Fruit fly (Drosophila melanogaster) whole organism, embryonic: ENCODE data around the gene Or67b.
A peak's percentile ranks its signal among the peaks of the same experiment; 100 is the strongest.

Experiments
- Atf6 ChIP-seq: fragments of 200-800 bp; sonication (Bioruptor generic); IDR thresholded peaks from 2 replicates; pipeline ENCODE4 v1.3.6; 2022; ENCODE audit warnings: missing biosample characterization, missing genetic modification characterization
- Awh ChIP-seq: fragments of 200-800 bp; sonication (Bioruptor generic); IDR thresholded peaks from 2 replicates; pipeline ENCODE4, ENCODE4 v1.3.6; 2022; ENCODE audit warnings: missing biosample characterization, missing genetic modification characterization
- B-H1 ChIP-seq: fragments of 200-800 bp; sonication (Bioruptor generic); IDR thresholded peaks from 3 replicates; pipeline ENCODE4 v1.3.6; 2022; ENCODE audit warnings: missing biosample characterization, missing genetic modification characterization
- B-H2 ChIP-seq: fragments of 200-800 bp; sonication (Bioruptor generic); optimal IDR thresholded peaks from 2 replicates; lab custom pipeline; 2018; ENCODE audit warnings: missing biosample characterization, mild to moderate bottlenecking, missing genetic modification characterization
- CG13296 ChIP-seq: fragments of 200-800 bp; sonication (Bioruptor generic); optimal IDR thresholded peaks from 3 replicates; lab custom pipeline; 2018; ENCODE audit warnings: missing biosample characterization, mild to moderate bottlenecking, missing genetic modification characterization
- CG15479 ChIP-seq: fragments of 200-800 bp; sonication (Bioruptor generic); optimal IDR thresholded peaks from 3 replicates; lab custom pipeline; 2019; ENCODE audit warnings: missing biosample characterization, mild to moderate bottlenecking, missing genetic modification characterization, moderate library complexity
- CG17829 ChIP-seq: fragments of 200-800 bp; optimal IDR thresholded peaks from 2 replicates; lab custom pipeline; 2019; ENCODE audit warnings: missing biosample characterization, mild to moderate bottlenecking, missing genetic modification characterization, moderate library complexity
- CG2116 ChIP-seq: fragments of 200-800 bp; sonication (Bioruptor generic); optimal IDR thresholded peaks from 3 replicates; lab custom pipeline; 2018; ENCODE audit warnings: missing biosample characterization, mild to moderate bottlenecking, missing genetic modification characterization
- CG2678 ChIP-seq: fragments of 200-800 bp; sonication (Bioruptor generic); optimal IDR thresholded peaks from 3 replicates; lab custom pipeline; 2019; ENCODE audit warnings: missing biosample characterization, mild to moderate bottlenecking, missing genetic modification characterization, moderate library complexity
- CG2712 ChIP-seq: fragments of 200-800 bp; optimal IDR thresholded peaks from 3 replicates; lab custom pipeline; 2019; ENCODE audit warnings: missing biosample characterization, mild to moderate bottlenecking, missing genetic modification characterization, moderate library complexity
- CG30020 ChIP-seq: fragments of 200-800 bp; optimal IDR thresholded peaks from 2 replicates; lab custom pipeline; 2019; ENCODE audit warnings: missing biosample characterization, mild to moderate bottlenecking, missing genetic modification characterization, moderate library complexity
- CG3163 ChIP-seq: fragments of 200-800 bp; sonication (Bioruptor generic); optimal IDR thresholded peaks from 3 replicates; lab custom pipeline; 2016; ENCODE audit warnings: missing biosample characterization, missing genetic modification characterization
- CG32767 ChIP-seq: fragments of 200-800 bp; sonication (Bioruptor generic); IDR thresholded peaks from 2 replicates; pipeline ENCODE4 v1.3.6; 2022; ENCODE audit warnings: missing biosample characterization, missing genetic modification characterization
- CG32772 ChIP-seq: fragments of 200-800 bp; sonication (Bioruptor generic); IDR thresholded peaks from 2 replicates; pipeline ENCODE4 v1.3.6; 2022; ENCODE audit warnings: missing biosample characterization, missing genetic modification characterization
- CG3281 ChIP-seq: fragments of 200-800 bp; sonication (Bioruptor generic); optimal IDR thresholded peaks from 3 replicates; lab custom pipeline; 2017; ENCODE audit warnings: missing biosample characterization, mild to moderate bottlenecking, missing genetic modification characterization
- CG3847 ChIP-seq: fragments of 200-800 bp; sonication (Bioruptor generic); IDR thresholded peaks from 2 replicates; pipeline ENCODE4 v1.3.6; 2022; ENCODE audit warnings: missing biosample characterization, missing genetic modification characterization
- CG4424 ChIP-seq: fragments of 200-800 bp; sonication (Bioruptor generic); optimal IDR thresholded peaks from 3 replicates; lab custom pipeline; 2016; ENCODE audit warnings: missing biosample characterization, missing genetic modification characterization
- CrebB ChIP-seq: fragments of 200-800 bp; sonication (Bioruptor generic); optimal IDR thresholded peaks from 3 replicates; lab custom pipeline; 2018; ENCODE audit warnings: missing biosample characterization, mild to moderate bottlenecking, missing genetic modification characterization
- Fer1 ChIP-seq: fragments of 200-800 bp; sonication (Bioruptor generic); optimal IDR thresholded peaks from 2 replicates; lab custom pipeline; 2017; ENCODE audit warnings: missing biosample characterization, mild to moderate bottlenecking, missing genetic modification characterization
- Fer3 ChIP-seq: fragments of 200-800 bp; sonication (Bioruptor generic); optimal IDR thresholded peaks from 2 replicates; lab custom pipeline; 2018; ENCODE audit warnings: missing biosample characterization, mild to moderate bottlenecking, missing genetic modification characterization, moderate library complexity
- HLH4C ChIP-seq: fragments of 200-800 bp; sonication (Bioruptor generic); IDR thresholded peaks from 3 replicates; pipeline ENCODE4 v1.3.6; 2022; ENCODE audit warnings: missing biosample characterization, missing genetic modification characterization; ENCODE audit not compliant: partially characterized antibody
- HmgD ChIP-seq: fragments of 200-800 bp; sonication (Bioruptor generic); optimal IDR thresholded peaks from 3 replicates; lab custom pipeline; 2016; ENCODE audit warnings: missing biosample characterization, missing genetic modification characterization
- NK7.1 ChIP-seq: fragments of 200-800 bp; sonication (Bioruptor generic); optimal IDR thresholded peaks from 3 replicates; lab custom pipeline; 2016; ENCODE audit warnings: missing biosample characterization, missing genetic modification characterization
- Opbp ChIP-seq: fragments of 200-800 bp; sonication (Bioruptor generic); IDR thresholded peaks from 3 replicates; pipeline ENCODE4 v1.3.6; 2022; ENCODE audit warnings: missing biosample characterization, missing genetic modification characterization; ENCODE audit not compliant: partially characterized antibody
- Scr ChIP-seq: fragments of 200-800 bp; sonication (Bioruptor generic); IDR thresholded peaks from 2 replicates; pipeline ENCODE4 v1.3.6; 2022; ENCODE audit warnings: missing biosample characterization, missing genetic modification characterization; ENCODE audit not compliant: partially characterized antibody
- Spps ChIP-seq: fragments of 200-800 bp; sonication (Bioruptor generic); optimal IDR thresholded peaks from 2 replicates; lab custom pipeline; 2018; ENCODE audit warnings: missing biosample characterization, mild to moderate bottlenecking, missing genetic modification characterization
- Trl ChIP-seq, 3 experiments: fragments of >200 bp in 2 of 3; fragments of 200-800 bp in 1 of 3; sonication (Bioruptor generic) in 1 of 3; optimal IDR thresholded peaks; 2 replicates in 1 of 3; 3 replicates in 2 of 3; lab custom pipeline; 2016 to 2017; ENCODE audit warnings: missing biosample characterization in 1 of 3, missing genetic modification characterization in 1 of 3
- amos ChIP-seq: fragments of 200-800 bp; sonication (Bioruptor generic); IDR thresholded peaks from 2 replicates; pipeline ENCODE4 v1.3.6; 2022; ENCODE audit warnings: missing biosample characterization, missing genetic modification characterization; ENCODE audit not compliant: partially characterized antibody
- ap ChIP-seq: fragments of 200-800 bp; sonication (Bioruptor generic); IDR thresholded peaks from 2 replicates; pipeline ENCODE4 v1.3.6; 2022; ENCODE audit warnings: missing biosample characterization, missing genetic modification characterization
- cad ChIP-seq: fragments of >200 bp; optimal IDR thresholded peaks from 2 replicates; lab custom pipeline; 2017; ENCODE audit warnings: missing biosample characterization, missing genetic modification characterization
- chif ChIP-seq, 2 experiments: fragments of 200-800 bp; sonication (Bioruptor generic); optimal IDR thresholded peaks; 3 replicates each; lab custom pipeline; 2016; ENCODE audit warnings: missing biosample characterization in 2 of 2, missing genetic modification characterization in 2 of 2
- dati ChIP-seq: fragments of 200-800 bp; sonication (Bioruptor generic); IDR thresholded peaks from 2 replicates; pipeline ENCODE4 v1.3.6; 2022; ENCODE audit warnings: missing biosample characterization, missing genetic modification characterization
- ftz-f1 ChIP-seq: fragments of 200-800 bp; sonication (Bioruptor generic); optimal IDR thresholded peaks from 2 replicates; lab custom pipeline; 2016; ENCODE audit warnings: missing biosample characterization, missing genetic modification characterization
- gem ChIP-seq: fragments of 200-800 bp; sonication (Bioruptor generic); optimal IDR thresholded peaks from 2 replicates; lab custom pipeline; 2019; ENCODE audit warnings: missing biosample characterization, mild to moderate bottlenecking, missing genetic modification characterization, moderate library complexity
- grau ChIP-seq: fragments of 200-800 bp; optimal IDR thresholded peaks from 3 replicates; lab custom pipeline; 2019; ENCODE audit warnings: missing biosample characterization, mild to moderate bottlenecking, missing genetic modification characterization, moderate library complexity
- lab ChIP-seq: fragments of 200-800 bp; sonication (Bioruptor generic); optimal IDR thresholded peaks from 3 replicates; lab custom pipeline; 2017; ENCODE audit warnings: missing biosample characterization, missing genetic modification characterization, mild to moderate bottlenecking, moderate library complexity, missing genetic modification reagents
- luna ChIP-seq: fragments of 200-800 bp; sonication (Bioruptor generic); optimal IDR thresholded peaks from 2 replicates; lab custom pipeline; 2016; ENCODE audit warnings: missing biosample characterization, missing genetic modification characterization
- mirr ChIP-seq: fragments of 200-800 bp; sonication (Bioruptor generic); optimal IDR thresholded peaks from 3 replicates; lab custom pipeline; 2018; ENCODE audit warnings: missing biosample characterization, mild to moderate bottlenecking, missing genetic modification characterization
- pnt ChIP-seq: fragments of 200-800 bp; sonication (Bioruptor generic); optimal IDR thresholded peaks from 3 replicates; lab custom pipeline; 2016; ENCODE audit warnings: missing biosample characterization, missing genetic modification characterization
- ranshi ChIP-seq: fragments of 200-800 bp; sonication (Bioruptor generic); IDR thresholded peaks from 2 replicates; pipeline ENCODE4 v1.3.6; 2022; ENCODE audit warnings: missing biosample characterization, missing genetic modification characterization
- sim ChIP-seq: fragments of 200-800 bp; sonication (Bioruptor generic); IDR thresholded peaks from 2 replicates; pipeline ENCODE4 v1.3.6; 2022; ENCODE audit warnings: missing biosample characterization, missing genetic modification characterization
- sna ChIP-seq: fragments of 200-800 bp; sonication (Bioruptor generic); IDR thresholded peaks from 2 replicates; pipeline ENCODE4 v1.3.6; 2022; ENCODE audit warnings: missing biosample characterization, missing genetic modification characterization; ENCODE audit not compliant: partially characterized antibody
- stc ChIP-seq: fragments of 200-800 bp; sonication (Bioruptor generic); IDR thresholded peaks from 2 replicates; pipeline ENCODE4 v1.3.6; 2022; ENCODE audit warnings: missing biosample characterization, missing genetic modification characterization
- sug ChIP-seq: fragments of 200-800 bp; optimal IDR thresholded peaks from 2 replicates; lab custom pipeline; 2019; ENCODE audit warnings: missing biosample characterization, mild to moderate bottlenecking, missing genetic modification characterization, moderate library complexity
- tna ChIP-seq: fragments of 200-800 bp; sonication (Bioruptor generic); IDR thresholded peaks from 2 replicates; pipeline ENCODE4 v1.3.6; 2022; ENCODE audit warnings: missing biosample characterization, missing genetic modification characterization; ENCODE audit not compliant: partially characterized antibody
- vvl ChIP-seq: fragments of 200-800 bp; sonication (Bioruptor generic); IDR thresholded peaks from 2 replicates; pipeline ENCODE4 v1.3.6; 2022; ENCODE audit warnings: missing biosample characterization, missing genetic modification characterization
- wek ChIP-seq: fragments of 200-800 bp; sonication (Bioruptor generic); optimal IDR thresholded peaks from 3 replicates; lab custom pipeline; 2018; ENCODE audit warnings: missing biosample characterization, mild to moderate bottlenecking, missing genetic modification characterization, moderate library complexity
- zfh1 ChIP-seq: fragments of 200-800 bp; sonication (Bioruptor generic); IDR thresholded peaks from 3 replicates; pipeline ENCODE4 v1.3.6; 2022; ENCODE audit warnings: missing biosample characterization, missing genetic modification characterization

Gene Or67b

dm6 chr3L:9614589-9615442, 14.2 kb downstream of the Or67b start, which contains the start of gene LanB2 (continued):
- TF ChIP-seq CrebB (tag; lab: Kevin White, UChicago), result peak; percentile 64
- TF ChIP-seq sna (GFP tag; lab: Robert Waterston, UW), result no peak
- TF ChIP-seq lab, result peak; percentile 49
- TF ChIP-seq pnt (GFP tag; lab: Kevin White, UChicago), result no peak
- TF ChIP-seq ranshi (GFP tag; lab: Robert Waterston, UW), result no peak
- TF ChIP-seq Fer3 (tag; lab: Kevin White, UChicago), result peak; percentile 5
- TF ChIP-seq CG15479 (GFP tag; lab: Kevin White, UChicago), result peak; percentile 58
- TF ChIP-seq CG32767, result 0 out of 2 replicates have a peak, but pooled peaks have one; percentile 48
- peak; percentile 44 for TF ChIP-seq Fer1 (GFP tag; lab: Kevin White, UChicago)
- no peak for TF ChIP-seq HmgD (GFP tag; lab: Kevin White, UChicago)
- no peak for TF ChIP-seq CG3163 (GFP tag; lab: Kevin White, UChicago)
- TF ChIP-seq Opbp (GFP tag; lab: Robert Waterston, UW), result peak; percentile 61; the same call in 2 of the 3 replicates
- no peak for TF ChIP-seq CG4424 (GFP tag; lab: Kevin White, UChicago)
- TF ChIP-seq mirr (GFP tag; lab: Kevin White, UChicago), result peak; percentile 43
- no peak for TF ChIP-seq gem (tag; lab: Kevin White, UChicago)
- TF ChIP-seq CG30020 (tag; lab: Kevin White, UChicago), result no peak
- peak; percentile 17 for TF ChIP-seq CG2712
- peak; percentile 10 for TF ChIP-seq CG13296 (GFP tag; lab: Kevin White, UChicago)
- peak; percentile 32 for TF ChIP-seq sug
- TF ChIP-seq ftz-f1 (GFP tag; lab: Kevin White, UChicago), result no peak
- TF ChIP-seq Atf6, result peak; percentile 46; the same call in 1 of the 2 replicates
- TF ChIP-seq tna (GFP tag; lab: Robert Waterston, UW), result no peak; the same call in 1 of the 2 replicates
- peak; percentile 25; the same call in 1 of the 3 replicates for TF ChIP-seq HLH4C
- TF ChIP-seq sim, result 0 out of 2 replicates have a peak, but pooled peaks have one; percentile 15
- no peak for TF ChIP-seq chif (GFP tag; optimal IDR thresholded peaks at IDR 0.05; lab: Kevin White, UChicago)
- TF ChIP-seq NK7.1 (GFP tag; lab: Kevin White, UChicago), result no peak
- peak; percentile 3 for TF ChIP-seq CG2116
- peak; percentile 15 for TF ChIP-seq CG2678 (tag; lab: Kevin White, UChicago)
- peak; percentile 63 to 71 for TF ChIP-seq Trl (optimal IDR thresholded peaks at IDR 0.05; lab: Kevin White, UChicago)
- no peak for TF ChIP-seq Trl (GFP tag; optimal IDR thresholded peaks at IDR 0.05; lab: Kevin White, UChicago)
- TF ChIP-seq B-H2, result peak; percentile 47
- TF ChIP-seq zfh1, result 0 out of 3 replicates have a peak, but pooled peaks have one; percentile 52
- 0 out of 2 replicates have a peak, but pooled peaks have one; percentile 29 for TF ChIP-seq vvl (GFP tag; lab: Robert Waterston, UW)
- peak; percentile 41 for TF ChIP-seq CG3281 (GFP tag; lab: Kevin White, UChicago)
- TF ChIP-seq Spps (tag; lab: Kevin White, UChicago), result no peak
- TF ChIP-seq Scr, result 0 out of 2 replicates have a peak, but pooled peaks have one; percentile 20
- no peak for TF ChIP-seq cad (GFP tag; lab: Kevin White, UChicago)
- TF ChIP-seq grau (tag; lab: Kevin White, UChicago), result no peak
- peak; percentile 21 for TF ChIP-seq wek (GFP tag; lab: Kevin White, UChicago)
- TF ChIP-seq CG32772, result no peak
- no peak for TF ChIP-seq CG3847 (GFP tag; lab: Robert Waterston, UW)
- TF ChIP-seq ap (GFP tag; lab: Robert Waterston, UW), result no peak
- TF ChIP-seq stc (GFP tag; lab: Robert Waterston, UW), result no peak
- no peak for TF ChIP-seq dati (GFP tag; lab: Robert Waterston, UW)
- TF ChIP-seq Awh, result no peak
- TF ChIP-seq CG17829 (tag; lab: Kevin White, UChicago), result peak; percentile 37
- peak; percentile 28; the same call in 1 of the 2 replicates for TF ChIP-seq amos (GFP tag; lab: Robert Waterston, UW)
- TF ChIP-seq B-H1, result no peak
- TF ChIP-seq luna (GFP tag; lab: Kevin White, UChicago), result no peak
